Fruit fly (Drosophila melanogaster): Measurements from ENCODE around the gene CG12104.

Gene CG12104

DNA sequence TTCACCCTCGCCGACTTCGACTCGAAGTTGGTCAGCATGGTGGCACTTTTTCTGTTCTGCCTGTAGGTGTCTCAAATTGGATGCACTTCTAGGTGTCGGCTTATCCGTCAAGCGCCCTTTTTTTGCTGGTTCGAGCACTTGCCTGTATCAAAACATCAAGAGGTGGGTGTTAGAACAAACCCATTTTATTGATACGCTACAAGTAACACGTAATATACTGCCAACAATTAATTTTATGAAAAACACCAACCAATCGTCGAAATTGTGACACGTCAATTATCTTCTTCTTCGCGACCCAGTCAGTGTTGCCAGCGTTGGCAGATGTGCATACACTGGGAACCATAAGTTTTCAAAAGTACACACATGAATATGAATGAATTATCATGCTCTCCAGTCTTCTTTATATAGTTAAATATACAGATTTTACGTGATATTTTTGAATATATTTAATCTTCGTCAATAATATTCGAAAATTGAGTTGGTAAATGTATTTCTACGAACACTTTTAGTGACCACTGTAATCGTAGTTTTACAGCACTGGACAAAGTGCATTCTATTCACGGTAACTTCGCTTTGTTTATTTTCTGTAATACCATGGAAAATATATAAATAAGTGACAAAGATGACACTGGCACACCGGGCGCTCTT lies 42.6 kb upstream of the CG12104 start, which contains the start of the genes alphaCOP and CG13919 (continued):
- peak; percentile 53 for TF ChIP-seq Dip2 (GFP tag; IDR thresholded peaks at IDR 0.05)
- TF ChIP-seq crol (GFP tag; IDR thresholded peaks at IDR 0.05) = peak; percentile 65
- no peak for TF ChIP-seq z (GFP tag; IDR thresholded peaks at IDR 0.05)
- TF ChIP-seq CG11560 (tag; IDR thresholded peaks at IDR 0.05) = peak; percentile 87
- peak; percentile 93 to 97 for TF ChIP-seq Hr51 (GFP tag; optimal IDR thresholded peaks at IDR 0.05)
- TF ChIP-seq CG7963 (GFP tag; IDR thresholded peaks at IDR 0.05; ENCODE audit: partially characterized antibody) = no peak
- peak; percentile 99 for TF ChIP-seq Ptx1 (GFP tag; IDR thresholded peaks at IDR 0.05)
- TF ChIP-seq CG33213 (GFP tag; optimal IDR thresholded peaks at IDR 0.05) = peak; percentile 80
- TF ChIP-seq toy (GFP tag; IDR thresholded peaks at IDR 0.05) = peak; percentile 92
- TF ChIP-seq CG8290 (GFP tag; optimal IDR thresholded peaks at IDR 0.05) = peak; percentile 97
- TF ChIP-seq CG8290 (tag; optimal IDR thresholded peaks at IDR 0.05) = peak; percentile 79 to 85
- peak; percentile 90 for TF ChIP-seq Gug (GFP tag; IDR thresholded peaks at IDR 0.05)
- TF ChIP-seq CG12659 (GFP tag; optimal IDR thresholded peaks at IDR 0.05) = peak; percentile 98
- peak; percentile 95 for TF ChIP-seq CG15601 (tag; optimal IDR thresholded peaks at IDR 0.05)
- peak; percentile 95 for TF ChIP-seq CG18262 (tag; optimal IDR thresholded peaks at IDR 0.05)
- TF ChIP-seq CG15514 (GFP tag; optimal IDR thresholded peaks at IDR 0.05) = peak; percentile 90
- peak; percentile 87 for TF ChIP-seq Gsc (GFP tag; IDR thresholded peaks at IDR 0.05)
- TF ChIP-seq jumu (GFP tag; optimal IDR thresholded peaks at IDR 0.05) = peak; percentile 85
- peak; percentile 97 for TF ChIP-seq CG14050 (GFP tag; IDR thresholded peaks at IDR 0.05)
- TF ChIP-seq Awh (GFP tag; IDR thresholded peaks at IDR 0.05) = peak; percentile 98
- peak; percentile 93 for TF ChIP-seq CG18599 (GFP tag; optimal IDR thresholded peaks at IDR 0.05)
- TF ChIP-seq CG8478 (optimal IDR thresholded peaks at IDR 0.05) = no peak
- peak; percentile 88 for TF ChIP-seq CG6254 (GFP tag; optimal IDR thresholded peaks at IDR 0.05)
- peak; percentile 89 for TF ChIP-seq CG11723 (GFP tag; optimal IDR thresholded peaks at IDR 0.05)
- TF ChIP-seq dati (GFP tag; IDR thresholded peaks at IDR 0.05) = peak; percentile 88
- peak; percentile 72 for TF ChIP-seq luna (GFP tag; optimal IDR thresholded peaks at IDR 0.05)
- peak; percentile 97 for TF ChIP-seq ap (GFP tag; IDR thresholded peaks at IDR 0.05)
- TF ChIP-seq CG10267 (tag; optimal IDR thresholded peaks at IDR 0.05) = peak; percentile 100
- peak; percentile 98 for TF ChIP-seq HmgZ (tag; optimal IDR thresholded peaks at IDR 0.05)
- TF ChIP-seq grau (tag; optimal IDR thresholded peaks at IDR 0.05) = peak; percentile 96
- peak; percentile 65 for TF ChIP-seq emc (GFP tag; optimal IDR thresholded peaks at IDR 0.05)
- peak; percentile 95 to 98 for TF ChIP-seq dpn (GFP tag; optimal IDR thresholded peaks at IDR 0.05)
- TF ChIP-seq CG14014 (GFP tag; IDR thresholded peaks at IDR 0.05) = peak; percentile 96
- peak; percentile 95 for TF ChIP-seq dimm (GFP tag; IDR thresholded peaks at IDR 0.05)
- TF ChIP-seq CG2678 (tag; optimal IDR thresholded peaks at IDR 0.05) = peak; percentile 97
- TF ChIP-seq eve (GFP tag; optimal IDR thresholded peaks at IDR 0.05) = no peak
- peak; percentile 97 for TF ChIP-seq lmd (GFP tag; IDR thresholded peaks at IDR 0.05)
- no peak for TF ChIP-seq sqz (GFP tag; optimal IDR thresholded peaks at IDR 0.05)
- TF ChIP-seq CG8359 (GFP tag; optimal IDR thresholded peaks at IDR 0.05; ENCODE audit: borderline replicate concordance) = peak; percentile 79
- TF ChIP-seq btn (GFP tag; optimal IDR thresholded peaks at IDR 0.05) = peak; percentile 56
- TF ChIP-seq trem (tag; optimal IDR thresholded peaks at IDR 0.05) = peak; percentile 92
- peak; percentile 84 for TF ChIP-seq shn (GFP tag; optimal IDR thresholded peaks at IDR 0.05)
- peak; percentile 89 for TF ChIP-seq CG10654 (GFP tag; optimal IDR thresholded peaks at IDR 0.05)
- no peak for TF ChIP-seq fru (optimal IDR thresholded peaks at IDR 0.05)
- TF ChIP-seq CG1602 (GFP tag; optimal IDR thresholded peaks at IDR 0.05) = peak; percentile 98
- TF ChIP-seq hth (optimal IDR thresholded peaks at IDR 0.05) = no peak
- TF ChIP-seq Dp (GFP tag; optimal IDR thresholded peaks at IDR 0.05) = peak; percentile 50
- no peak for TF ChIP-seq cad (GFP tag; optimal IDR thresholded peaks at IDR 0.05)
- TF ChIP-seq CG9727 (GFP tag; optimal IDR thresholded peaks at IDR 0.05) = peak; percentile 98
- peak; percentile 94 for TF ChIP-seq Meics (GFP tag; optimal IDR thresholded peaks at IDR 0.05)
- TF ChIP-seq sd (tag; optimal IDR thresholded peaks at IDR 0.05) = peak; percentile 88
- peak; percentile 7 for TF ChIP-seq ash1 (GFP tag; optimal IDR thresholded peaks at IDR 0.05)
